Worm (Caenorhabditis elegans) whole organism, L1 larva: Measurements from ENCODE around the gene npl-4.2.

Experiments
- ceh-82 ChIP-seq, 3 experiments: fragments of 150-350 bp in 1 of 3; sonication (generic microtip) in 2 of 3; optimal IDR thresholded peaks; 2 replicates each; lab custom pipeline; 2014 to 2017; ENCODE audit warnings: missing biosample characterization in 3 of 3, missing genetic modification characterization in 3 of 3
- fos-1 ChIP-seq: fragments of 150-350 bp; optimal IDR thresholded peaks from 2 replicates; lab custom pipeline; 2014; ENCODE audit warnings: missing biosample characterization, missing genetic modification characterization
- nhr-76 ChIP-seq: sonication (generic microtip); optimal IDR thresholded peaks from 2 replicates; lab custom pipeline; 2017; ENCODE audit warnings: missing biosample characterization, missing genetic modification characterization
- snpc-4 ChIP-seq: fragments of 150-350 bp; optimal IDR thresholded peaks from 2 replicates; lab custom pipeline; 2014; ENCODE audit warnings: missing biosample characterization, missing genetic modification characterization
- vab-15 ChIP-seq: sonication (generic microtip); optimal IDR thresholded peaks from 2 replicates; lab custom pipeline; 2017; ENCODE audit warnings: missing genotype, mild to moderate bottlenecking, missing genetic modification characterization, missing compliant biosample characterization
- zag-1 ChIP-seq: fragments of 150-350 bp; optimal IDR thresholded peaks from 2 replicates; lab custom pipeline; 2014; ENCODE audit warnings: missing biosample characterization, missing genetic modification characterization

DNA sequence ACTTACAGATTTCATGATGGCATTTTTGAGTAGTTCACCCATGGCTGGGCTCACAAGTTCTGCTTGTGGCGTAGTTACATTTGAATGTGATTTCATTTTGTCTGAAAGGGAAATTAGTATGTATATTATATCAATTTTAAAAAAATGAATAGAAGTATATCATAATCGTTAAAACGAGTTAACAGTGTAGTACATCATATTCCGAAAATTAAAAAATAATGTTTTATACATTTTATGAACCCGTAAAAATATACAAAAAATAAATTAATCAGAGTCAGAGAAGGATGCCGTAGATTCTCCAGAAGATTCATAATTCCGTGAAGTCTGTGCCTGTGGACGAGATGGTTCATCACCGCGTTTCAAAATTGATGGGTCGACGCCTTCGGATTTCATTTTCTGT lies 24.3 kb downstream of the npl-4.2 start, which contains the start of gene F59E12.9:
- TF ChIP-seq zag-1 (tag; lab: Kevin White, UChicago) (no peak), ceh-82 (tag; optimal IDR thresholded peaks at IDR 0.05; lab: Kevin White, UChicago) (no peak), snpc-4 (tag; lab: Kevin White, UChicago) (no peak), vab-15 (tag; lab: Kevin White, UChicago) (no peak), fos-1 (tag; lab: Kevin White, UChicago) (no peak), nhr-76 (tag; lab: Kevin White, UChicago) (no peak)
